Worm (Caenorhabditis elegans) whole organism, young adult: ENCODE measurements around the gene ntr-2.

Experiments used
- F10E7.11 ChIP-seq: sonication (generic microtip); optimal IDR thresholded peaks from 2 replicates; lab custom pipeline; 2017; ENCODE audit warnings: mild to moderate bottlenecking, missing genetic modification characterization, moderate library complexity, missing compliant biosample characterization
- F22D6.2 ChIP-seq: sonication (generic microtip); optimal IDR thresholded peaks from 2 replicates; lab custom pipeline; 2016; ENCODE audit warnings: mild to moderate bottlenecking, missing genetic modification characterization, missing compliant biosample characterization
- F23B12.7 ChIP-seq: sonication (generic microtip); optimal IDR thresholded peaks from 2 replicates; lab custom pipeline; 2017; ENCODE audit warnings: missing genetic modification characterization, mild to moderate bottlenecking, missing compliant biosample characterization, antibody characterized with exemption, moderate library complexity; ENCODE audit not compliant: insufficient read depth
- F52B5.7 ChIP-seq: sonication (generic microtip); optimal IDR thresholded peaks from 2 replicates; lab custom pipeline; 2016; ENCODE audit warnings: mild to moderate bottlenecking, missing genetic modification characterization, missing compliant biosample characterization
- F57A8.1 ChIP-seq: fragments of 200-800 bp; sonication (Bioruptor generic); optimal IDR thresholded peaks from 2 replicates; lab custom pipeline; 2018; ENCODE audit warnings: mild to moderate bottlenecking, missing genetic modification characterization, moderate library complexity, missing compliant biosample characterization
- K11D2.4 ChIP-seq: fragments of 200-800 bp; sonication (Bioruptor generic); IDR thresholded peaks from 2 replicates; pipeline ENCODE4 v1.3.6; 2022; ENCODE audit warnings: missing genetic modification reagents, missing genetic modification characterization, missing compliant biosample characterization
- T07F8.4 ChIP-seq: sonication (generic microtip); optimal IDR thresholded peaks from 2 replicates; lab custom pipeline; 2016; ENCODE audit warnings: mild to moderate bottlenecking, missing genetic modification characterization, moderate library complexity, missing compliant biosample characterization
- Y56A3A.18 ChIP-seq: fragments of 200-800 bp; sonication (Bioruptor generic); IDR thresholded peaks from 2 replicates; pipeline ENCODE4 v1.3.6; 2022; ENCODE audit warnings: missing genetic modification reagents, missing genetic modification characterization, missing compliant biosample characterization
- Y67H2A.10 ChIP-seq: fragments of 200-800 bp; sonication (Bioruptor generic); conservative IDR thresholded peaks from 2 replicates; pipeline ENCODE4 v1.3.6; 2022; ENCODE audit warnings: missing genetic modification reagents, missing genetic modification characterization, missing compliant biosample characterization
- Y79H2A.3 ChIP-seq: fragments of 200-800 bp; sonication (Bioruptor generic); conservative IDR thresholded peaks from 2 replicates; pipeline ENCODE4 v1.3.6; 2022; ENCODE audit warnings: missing genetic modification reagents, missing genetic modification characterization, missing compliant biosample characterization
- aptf-2 ChIP-seq: fragments of 200-800 bp; sonication (Bioruptor generic); conservative IDR thresholded peaks from 2 replicates; pipeline ENCODE4 v1.3.6; 2022; ENCODE audit warnings: missing genetic modification reagents, missing genetic modification characterization, missing compliant biosample characterization
- athp-1 ChIP-seq: sonication (generic microtip); optimal IDR thresholded peaks from 2 replicates; lab custom pipeline; 2017; ENCODE audit warnings: mild to moderate bottlenecking, missing genetic modification characterization, missing compliant biosample characterization
- bed-1 ChIP-seq: fragments of 200-800 bp; sonication (Bioruptor generic); IDR thresholded peaks from 2 replicates; pipeline ENCODE4 v1.3.6; 2022; ENCODE audit warnings: missing genetic modification reagents, missing genetic modification characterization, missing compliant biosample characterization
- ccch-3 ChIP-seq: fragments of 200-800 bp; sonication (Bioruptor generic); optimal IDR thresholded peaks from 2 replicates; lab custom pipeline; 2018; ENCODE audit warnings: mild to moderate bottlenecking, missing genetic modification characterization, missing compliant biosample characterization
- cebp-2 ChIP-seq: fragments of 200-800 bp; sonication (Bioruptor generic); IDR thresholded peaks from 2 replicates; pipeline ENCODE4 v1.3.6; 2022; ENCODE audit warnings: missing genetic modification characterization, missing compliant biosample characterization
- ceh-100 ChIP-seq: fragments of 200-800 bp; sonication (Bioruptor generic); IDR thresholded peaks from 2 replicates; pipeline ENCODE4 v1.3.6; 2022; ENCODE audit warnings: missing genetic modification reagents, missing genetic modification characterization, missing compliant biosample characterization
- ceh-27 ChIP-seq: fragments of 200-800 bp; sonication (Bioruptor generic); optimal IDR thresholded peaks from 2 replicates; lab custom pipeline; 2018; ENCODE audit warnings: mild to moderate bottlenecking, missing genetic modification characterization, moderate library complexity, missing compliant biosample characterization
- ceh-58 ChIP-seq: fragments of 200-800 bp; sonication (Bioruptor generic); IDR thresholded peaks from 2 replicates; pipeline ENCODE4 v1.3.6; 2022; ENCODE audit warnings: missing genetic modification characterization, missing compliant biosample characterization
- ceh-79 ChIP-seq: sonication (generic microtip); optimal IDR thresholded peaks from 2 replicates; lab custom pipeline; 2017; ENCODE audit warnings: mild to moderate bottlenecking, missing genetic modification characterization, missing compliant biosample characterization
- ceh-91 ChIP-seq: fragments of 200-800 bp; sonication (Bioruptor generic); IDR thresholded peaks from 2 replicates; pipeline ENCODE4 v1.3.6; 2022; ENCODE audit warnings: missing genetic modification reagents, missing genetic modification characterization, missing compliant biosample characterization
- dpl-1 ChIP-seq: fragments of 150-350 bp; optimal IDR thresholded peaks from 2 replicates; lab custom pipeline; 2014; ENCODE audit warnings: missing biosample characterization, missing genetic modification reagents, missing genetic modification characterization
- efl-1 ChIP-seq: fragments of 150-350 bp; optimal IDR thresholded peaks from 2 replicates; lab custom pipeline; 2014; ENCODE audit warnings: missing biosample characterization, missing genetic modification reagents, missing genetic modification characterization
- fkh-3 ChIP-seq: sonication (generic microtip); optimal IDR thresholded peaks from 2 replicates; lab custom pipeline; 2016; ENCODE audit warnings: mild to moderate bottlenecking, missing genetic modification characterization, missing compliant biosample characterization
- let-607 ChIP-seq, 2 experiments: fragments of 200-800 bp in 1 of 2; sonication (Bioruptor generic) in 1 of 2; sonication (generic microtip) in 1 of 2; optimal IDR thresholded peaks; 2 replicates each; lab custom pipeline; 2016 to 2018; ENCODE audit warnings: mild to moderate bottlenecking in 2 of 2, missing compliant biosample characterization in 2 of 2, missing genetic modification characterization in 2 of 2, moderate library complexity in 2 of 2, missing genotype in 1 of 2
- lin-35 ChIP-seq, 3 experiments: fragments of 150-350 bp in 2 of 3; sonication (generic microtip) in 1 of 3; optimal IDR thresholded peaks; 2 replicates each; lab custom pipeline; 2014 to 2018; ENCODE audit warnings: missing biosample characterization in 3 of 3, missing genetic modification characterization in 3 of 3, missing genetic modification reagents in 3 of 3
- lin-54 ChIP-seq: fragments of 200-800 bp; sonication (Bioruptor generic); optimal IDR thresholded peaks from 2 replicates; lab custom pipeline; 2018; ENCODE audit warnings: mild to moderate bottlenecking, missing genetic modification characterization, missing compliant biosample characterization
- lsy-27 ChIP-seq: sonication (generic microtip); optimal IDR thresholded peaks from 2 replicates; lab custom pipeline; 2017; ENCODE audit warnings: missing genetic modification characterization, mild to moderate bottlenecking, missing compliant biosample characterization, antibody characterized with exemption, missing genotype, borderline replicate concordance; ENCODE audit not compliant: insufficient read depth
- madf-6 ChIP-seq: fragments of 200-800 bp; sonication (Bioruptor generic); IDR thresholded peaks from 2 replicates; pipeline ENCODE4 v1.3.6; 2022; ENCODE audit warnings: missing genetic modification reagents, missing genetic modification characterization, missing compliant biosample characterization
- madf-8 ChIP-seq: fragments of 200-800 bp; sonication (Bioruptor generic); conservative IDR thresholded peaks from 2 replicates; pipeline ENCODE4 v1.3.6; 2022; ENCODE audit warnings: missing genetic modification reagents, missing genetic modification characterization, missing compliant biosample characterization
- nfya-1 ChIP-seq: sonication (generic microtip); optimal IDR thresholded peaks from 2 replicates; lab custom pipeline; 2017; ENCODE audit warnings: antibody characterized with exemption, missing compliant biosample characterization, missing genetic modification characterization, borderline replicate concordance; ENCODE audit not compliant: insufficient read depth
- nfya-2 ChIP-seq: fragments of 200-800 bp; sonication (Bioruptor generic); IDR thresholded peaks from 2 replicates; pipeline ENCODE4 v1.3.6; 2022; ENCODE audit warnings: missing genetic modification reagents, missing genetic modification characterization, missing compliant biosample characterization
- nhr-179 ChIP-seq: sonication (generic microtip); optimal IDR thresholded peaks from 2 replicates; lab custom pipeline; 2016; ENCODE audit warnings: mild to moderate bottlenecking, missing genetic modification characterization, missing compliant biosample characterization
- nhr-27 ChIP-seq: fragments of 200-800 bp; sonication (Bioruptor generic); optimal IDR thresholded peaks from 2 replicates; lab custom pipeline; 2018; ENCODE audit warnings: mild to moderate bottlenecking, missing genetic modification characterization, moderate library complexity, missing compliant biosample characterization
- nhr-90 ChIP-seq: sonication (generic microtip); optimal IDR thresholded peaks from 2 replicates; lab custom pipeline; 2016; ENCODE audit warnings: missing genotype, mild to moderate bottlenecking, missing genetic modification characterization, missing compliant biosample characterization
- pbrm-1 ChIP-seq: fragments of 200-800 bp; sonication (Bioruptor generic); IDR thresholded peaks from 2 replicates; pipeline ENCODE4 v1.3.6; 2022; ENCODE audit warnings: missing genetic modification reagents, missing genetic modification characterization, missing compliant biosample characterization
- rec-8 ChIP-seq, 2 experiments: sonication (generic microtip); optimal IDR thresholded peaks; 2 replicates each; lab custom pipeline; 2016; ENCODE audit warnings: mild to moderate bottlenecking in 2 of 2, missing genetic modification characterization in 2 of 2, missing genetic modification reagents in 2 of 2, missing genotype in 2 of 2, missing biosample characterization in 1 of 2, missing compliant biosample characterization in 1 of 2, moderate library complexity in 1 of 2
- rpc-1 ChIP-seq, 2 experiments: fragments of 150-350 bp in 1 of 2; sonication (generic microtip) in 1 of 2; optimal IDR thresholded peaks; 2 replicates each; lab custom pipeline; 2014 to 2018; ENCODE audit warnings: missing biosample characterization in 1 of 2, missing genetic modification characterization in 1 of 2, missing genetic modification reagents in 1 of 2, missing genotype in 1 of 2
- snpc-1.3 ChIP-seq: sonication (generic microtip); optimal IDR thresholded peaks from 2 replicates; lab custom pipeline; 2017; ENCODE audit warnings: missing genetic modification characterization, mild to moderate bottlenecking, missing compliant biosample characterization, antibody characterized with exemption, moderate library complexity, missing genotype, missing genetic modification reagents; ENCODE audit not compliant: insufficient read depth
- snpc-4 ChIP-seq, 5 experiments: fragments of 150-350 bp in 1 of 5; sonication (generic microtip) in 4 of 5; optimal IDR thresholded peaks; 2 replicates each; lab custom pipeline; 2014 to 2018; ENCODE audit warnings: missing genetic modification characterization in 5 of 5, missing biosample characterization in 3 of 5, antibody characterized with exemption in 2 of 5, mild to moderate bottlenecking in 2 of 5, missing compliant biosample characterization in 2 of 5, missing genotype in 2 of 5, moderate library complexity in 2 of 5, missing genetic modification reagents in 1 of 5
- sptf-2 ChIP-seq: fragments of 200-800 bp; sonication (Bioruptor generic); optimal IDR thresholded peaks from 2 replicates; lab custom pipeline; 2018; ENCODE audit warnings: mild to moderate bottlenecking, missing genetic modification characterization, missing compliant biosample characterization
- unc-62 ChIP-seq: fragments of 150-350 bp; optimal IDR thresholded peaks from 2 replicates; lab custom pipeline; 2014; ENCODE audit warnings: missing biosample characterization, missing genetic modification reagents, missing genetic modification characterization
- zfh-2 ChIP-seq: fragments of 200-800 bp; sonication (Bioruptor generic); conservative IDR thresholded peaks from 2 replicates; pipeline ENCODE4 v1.3.6; 2022; ENCODE audit warnings: missing genetic modification reagents, missing genetic modification characterization, missing compliant biosample characterization
- zim-3 ChIP-seq: sonication (generic microtip); optimal IDR thresholded peaks from 2 replicates; lab custom pipeline; 2017; ENCODE audit warnings: mild to moderate bottlenecking, missing genetic modification characterization, moderate library complexity, missing compliant biosample characterization
- ztf-25 ChIP-seq: fragments of 200-800 bp; sonication (Bioruptor generic); IDR thresholded peaks from 2 replicates; pipeline ENCODE4 v1.3.6; 2022; ENCODE audit warnings: missing genetic modification reagents, missing genetic modification characterization, missing compliant biosample characterization
- ztf-6 ChIP-seq: fragments of 200-800 bp; sonication (Bioruptor generic); IDR thresholded peaks from 2 replicates; pipeline ENCODE4 v1.3.6; 2022; ENCODE audit warnings: missing genetic modification reagents, missing genetic modification characterization, missing compliant biosample characterization

ntr-2 gene

ce11 chrX:14958401-14958800, 29.6 kb upstream of the ntr-2 start:
- TF ChIP-seq rpc-1 (optimal IDR thresholded peaks at IDR 0.05; lab: Kevin White, UChicago) (no peak), rpc-1 (tag; optimal IDR thresholded peaks at IDR 0.05; lab: Kevin White, UChicago) (no peak), efl-1 (no peak), madf-8 (no peak), ztf-25 (GFP tag; lab: Robert Waterston, UW) (no peak), madf-6 (GFP tag; lab: Robert Waterston, UW) (no peak), rec-8 (tag; optimal IDR thresholded peaks at IDR 0.05; lab: Kevin White, UChicago) (no peak), F52B5.7 (tag; lab: Kevin White, UChicago) (no peak), cebp-2 (GFP tag; lab: Robert Waterston, UW) (no peak), aptf-2 (GFP tag; lab: Robert Waterston, UW) (no peak), ccch-3 (GFP tag; lab: Kevin White, UChicago) (no peak), nhr-90 (tag; lab: Kevin White, UChicago) (no peak), T07F8.4 (tag; lab: Kevin White, UChicago) (no peak), zfh-2 (GFP tag; lab: Robert Waterston, UW) (no peak), nfya-2 (no peak), Y56A3A.18 (GFP tag; lab: Robert Waterston, UW) (no peak), ceh-79 (tag; lab: Kevin White, UChicago) (no peak), nhr-27 (no peak), nhr-179 (tag; lab: Kevin White, UChicago) (no peak), ceh-58 (GFP tag; lab: Robert Waterston, UW) (no peak), dpl-1 (GFP tag; lab: Kevin White, UChicago) (no peak)

ce11 chrX:14957176-14957575, 28.4 kb upstream of the ntr-2 start:
- no peak for TF ChIP-seq fkh-3 (tag; lab: Kevin White, UChicago)
- TF ChIP-seq bed-1 = no peak
- TF ChIP-seq sptf-2 (GFP tag; lab: Kevin White, UChicago) = no peak
- TF ChIP-seq ceh-100 (GFP tag; lab: Robert Waterston, UW) = no peak
- TF ChIP-seq athp-1 (tag; lab: Kevin White, UChicago) = no peak
- TF ChIP-seq nfya-1 (tag; lab: Kevin White, UChicago) = no peak
- TF ChIP-seq ztf-6 (GFP tag; lab: Robert Waterston, UW) = no peak
- no peak for TF ChIP-seq snpc-4 (GFP tag; optimal IDR thresholded peaks at IDR 0.05; lab: Kevin White, UChicago)
- no peak for TF ChIP-seq snpc-4 (tag; optimal IDR thresholded peaks at IDR 0.05; lab: Kevin White, UChicago)
- no peak for TF ChIP-seq Y79H2A.3 (GFP tag; lab: Robert Waterston, UW)
- TF ChIP-seq pbrm-1 (GFP tag; lab: Robert Waterston, UW) = no peak
- TF ChIP-seq zim-3 (tag; lab: Kevin White, UChicago) = no peak
- no peak for TF ChIP-seq unc-62 (GFP tag; lab: Kevin White, UChicago)
- TF ChIP-seq let-607 (tag; optimal IDR thresholded peaks at IDR 0.05; lab: Kevin White, UChicago) = no peak
- TF ChIP-seq dpl-1 (GFP tag; lab: Kevin White, UChicago) = no peak

ce11 chrX:14954548-14954947, 25.8 kb upstream of the ntr-2 start, which contains the start of gene pag-3:
TSS of gene pag-3 (minus strand) at chrX:14954648.
- TF ChIP-seq K11D2.4 (GFP tag; lab: Robert Waterston, UW) (no peak), Y67H2A.10 (GFP tag; lab: Robert Waterston, UW) (no peak), F22D6.2 (no peak), lin-54 (no peak), F10E7.11 (tag; lab: Kevin White, UChicago) (no peak), pbrm-1 (GFP tag; lab: Robert Waterston, UW) (no peak), F23B12.7 (tag; lab: Kevin White, UChicago) (no peak), ceh-91 (GFP tag; lab: Robert Waterston, UW) (no peak), ceh-27 (GFP tag; lab: Kevin White, UChicago) (no peak), snpc-1.3 (tag; lab: Kevin White, UChicago) (no peak), F57A8.1 (GFP tag; lab: Kevin White, UChicago) (no peak), lin-35 (GFP tag; optimal IDR thresholded peaks at IDR 0.05; lab: Kevin White, UChicago) (no peak), lsy-27 (tag; lab: Kevin White, UChicago) (no peak), aptf-2 (GFP tag; lab: Robert Waterston, UW) (no peak)
